Worm (Caenorhabditis elegans) whole organism, young adult: Measurements from ENCODE around the gene sart-3.

ENCODE experiments used
- B0261.1 ChIP-seq: sonication (generic microtip); optimal IDR thresholded peaks from 2 replicates; lab custom pipeline; 2016; ENCODE audit warnings: mild to moderate bottlenecking, missing genetic modification characterization, moderate library complexity, missing compliant biosample characterization
- C06A6.2 ChIP-seq: fragments of 200-800 bp; sonication (Bioruptor generic); conservative IDR thresholded peaks from 2 replicates; pipeline ENCODE4 v1.3.6; 2022; ENCODE audit warnings: missing genetic modification characterization, missing compliant biosample characterization
- Y67H2A.10 ChIP-seq: fragments of 200-800 bp; sonication (Bioruptor generic); conservative IDR thresholded peaks from 2 replicates; pipeline ENCODE4 v1.3.6; 2022; ENCODE audit warnings: missing genetic modification reagents, missing genetic modification characterization, missing compliant biosample characterization
- Y79H2A.3 ChIP-seq: fragments of 200-800 bp; sonication (Bioruptor generic); conservative IDR thresholded peaks from 2 replicates; pipeline ENCODE4 v1.3.6; 2022; ENCODE audit warnings: missing genetic modification reagents, missing genetic modification characterization, missing compliant biosample characterization
- akir-1 ChIP-seq: fragments of 200-800 bp; sonication (Bioruptor generic); optimal IDR thresholded peaks from 2 replicates; lab custom pipeline; 2018; ENCODE audit warnings: mild to moderate bottlenecking, missing genetic modification characterization, moderate library complexity, missing compliant biosample characterization
- bed-1 ChIP-seq: fragments of 200-800 bp; sonication (Bioruptor generic); IDR thresholded peaks from 2 replicates; pipeline ENCODE4 v1.3.6; 2022; ENCODE audit warnings: missing genetic modification reagents, missing genetic modification characterization, missing compliant biosample characterization
- die-1 ChIP-seq: sonication (generic microtip); optimal IDR thresholded peaks from 2 replicates; lab custom pipeline; 2016; ENCODE audit warnings: missing genotype, mild to moderate bottlenecking, missing genetic modification characterization, missing compliant biosample characterization
- dpl-1 ChIP-seq: fragments of 150-350 bp; optimal IDR thresholded peaks from 2 replicates; lab custom pipeline; 2014; ENCODE audit warnings: missing biosample characterization, missing genetic modification reagents, missing genetic modification characterization
- hlh-26 ChIP-seq: fragments of 200-800 bp; sonication (Bioruptor generic); conservative IDR thresholded peaks from 2 replicates; pipeline ENCODE4 v1.3.6; 2022; ENCODE audit warnings: missing genetic modification reagents, missing genetic modification characterization, missing compliant biosample characterization
- mcd-1 ChIP-seq: fragments of 200-800 bp; sonication (Bioruptor generic); IDR thresholded peaks from 2 replicates; pipeline ENCODE4 v1.3.6; 2022; ENCODE audit warnings: missing genetic modification reagents, missing genetic modification characterization, missing compliant biosample characterization
- snpc-1.3 ChIP-seq: sonication (generic microtip); optimal IDR thresholded peaks from 2 replicates; lab custom pipeline; 2017; ENCODE audit warnings: missing genetic modification characterization, mild to moderate bottlenecking, missing compliant biosample characterization, antibody characterized with exemption, moderate library complexity, missing genotype, missing genetic modification reagents; ENCODE audit not compliant: insufficient read depth
- ztf-3 ChIP-seq: fragments of 200-800 bp; sonication (Bioruptor generic); optimal IDR thresholded peaks from 2 replicates; lab custom pipeline; 2018; ENCODE audit warnings: mild to moderate bottlenecking, missing genetic modification characterization, missing compliant biosample characterization

DNA sequence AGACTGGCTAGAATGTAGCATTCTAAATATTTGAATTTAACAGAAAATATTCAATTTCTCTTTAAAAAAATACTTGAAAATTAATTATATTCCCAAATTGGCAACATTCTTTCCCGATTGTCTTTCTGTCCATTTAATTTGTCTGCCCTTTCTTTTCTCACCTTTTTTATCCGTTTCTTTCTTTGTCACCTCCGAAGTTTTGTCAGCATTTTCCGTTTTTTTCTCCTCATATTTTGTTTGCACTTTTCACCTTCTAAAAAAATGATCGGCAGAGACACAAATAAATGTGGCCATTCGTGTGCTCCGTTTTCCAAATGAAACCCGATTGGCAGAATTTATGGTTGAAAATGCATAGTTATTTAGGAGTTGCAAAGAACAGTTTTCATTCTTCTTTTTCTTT is 16.7 kb downstream of the sart-3 start:
- TF ChIP-seq Y67H2A.10 (GFP tag; lab: Robert Waterston, UW) (no peak), snpc-1.3 (tag; lab: Kevin White, UChicago) (no peak), bed-1 (GFP tag; lab: Robert Waterston, UW) (no peak), die-1 (no peak), Y79H2A.3 (GFP tag; lab: Robert Waterston, UW) (no peak), C06A6.2 (no peak), dpl-1 (GFP tag; lab: Kevin White, UChicago) (no peak), B0261.1 (no peak), hlh-26 (GFP tag; lab: Robert Waterston, UW) (no peak), mcd-1 (GFP tag; lab: Robert Waterston, UW) (no peak), akir-1 (GFP tag; lab: Kevin White, UChicago) (no peak), ztf-3 (GFP tag; lab: Kevin White, UChicago) (no peak)
